Worm (Caenorhabditis elegans) whole organism, young adult: ENCODE results near the gene tmem-17.

Experiments used
- B0019.2 ChIP-seq: fragments of 200-800 bp; sonication (Bioruptor generic); conservative IDR thresholded peaks from 2 replicates; pipeline ENCODE4 v1.3.6; 2022; ENCODE audit warnings: missing genetic modification reagents, missing genetic modification characterization, missing compliant biosample characterization
- D2030.7 ChIP-seq: fragments of 200-800 bp; sonication (Bioruptor generic); IDR thresholded peaks from 2 replicates; pipeline ENCODE4 v1.3.6; 2022; ENCODE audit warnings: missing genetic modification reagents, missing genetic modification characterization, missing compliant biosample characterization
- F22D6.2 ChIP-seq: sonication (generic microtip); optimal IDR thresholded peaks from 2 replicates; lab custom pipeline; 2016; ENCODE audit warnings: mild to moderate bottlenecking, missing genetic modification characterization, missing compliant biosample characterization
- F23B12.7 ChIP-seq: sonication (generic microtip); optimal IDR thresholded peaks from 2 replicates; lab custom pipeline; 2017; ENCODE audit warnings: missing genetic modification characterization, mild to moderate bottlenecking, missing compliant biosample characterization, antibody characterized with exemption, moderate library complexity; ENCODE audit not compliant: insufficient read depth
- F33H1.4 ChIP-seq: fragments of 200-800 bp; sonication (Bioruptor generic); IDR thresholded peaks from 2 replicates; pipeline ENCODE4 v1.3.6; 2022; ENCODE audit warnings: missing genetic modification reagents, missing genetic modification characterization, missing compliant biosample characterization
- F39B2.1 ChIP-seq: fragments of 200-800 bp; sonication (Bioruptor generic); IDR thresholded peaks from 2 replicates; pipeline ENCODE4 v1.3.6; 2022; ENCODE audit warnings: missing genetic modification reagents, missing genetic modification characterization, missing compliant biosample characterization
- F55B11.4 ChIP-seq: sonication (generic microtip); optimal IDR thresholded peaks from 2 replicates; lab custom pipeline; 2016; ENCODE audit warnings: missing compliant biosample characterization, missing genetic modification characterization, borderline replicate concordance; ENCODE audit not compliant: insufficient read depth
- ama-1 ChIP-seq, 3 experiments: fragments of 150-350 bp in 1 of 3; sonication (generic microtip) in 2 of 3; optimal IDR thresholded peaks; 2 replicates each; lab custom pipeline; 2014 to 2018; ENCODE audit warnings: missing biosample characterization in 2 of 3, missing genetic modification characterization in 2 of 3, missing genetic modification reagents in 2 of 3
- bed-1 ChIP-seq: fragments of 200-800 bp; sonication (Bioruptor generic); IDR thresholded peaks from 2 replicates; pipeline ENCODE4 v1.3.6; 2022; ENCODE audit warnings: missing genetic modification reagents, missing genetic modification characterization, missing compliant biosample characterization
- ccch-3 ChIP-seq: fragments of 200-800 bp; sonication (Bioruptor generic); optimal IDR thresholded peaks from 2 replicates; lab custom pipeline; 2018; ENCODE audit warnings: mild to moderate bottlenecking, missing genetic modification characterization, missing compliant biosample characterization
- ceh-58 ChIP-seq: fragments of 200-800 bp; sonication (Bioruptor generic); IDR thresholded peaks from 2 replicates; pipeline ENCODE4 v1.3.6; 2022; ENCODE audit warnings: missing genetic modification characterization, missing compliant biosample characterization
- ceh-79 ChIP-seq: sonication (generic microtip); optimal IDR thresholded peaks from 2 replicates; lab custom pipeline; 2017; ENCODE audit warnings: mild to moderate bottlenecking, missing genetic modification characterization, missing compliant biosample characterization
- dpff-1 ChIP-seq: sonication (generic microtip); optimal IDR thresholded peaks from 2 replicates; lab custom pipeline; 2017; ENCODE audit warnings: mild to moderate bottlenecking, missing genetic modification characterization, missing compliant biosample characterization
- dpl-1 ChIP-seq: fragments of 150-350 bp; optimal IDR thresholded peaks from 2 replicates; lab custom pipeline; 2014; ENCODE audit warnings: missing biosample characterization, missing genetic modification reagents, missing genetic modification characterization
- ets-4 ChIP-seq: fragments of 200-800 bp; sonication (Bioruptor generic); optimal IDR thresholded peaks from 2 replicates; lab custom pipeline; 2018; ENCODE audit warnings: mild to moderate bottlenecking, missing genetic modification characterization, missing compliant biosample characterization
- let-607 ChIP-seq, 2 experiments: fragments of 200-800 bp in 1 of 2; sonication (Bioruptor generic) in 1 of 2; sonication (generic microtip) in 1 of 2; optimal IDR thresholded peaks; 2 replicates each; lab custom pipeline; 2016 to 2018; ENCODE audit warnings: mild to moderate bottlenecking in 2 of 2, missing compliant biosample characterization in 2 of 2, missing genetic modification characterization in 2 of 2, moderate library complexity in 2 of 2, missing genotype in 1 of 2
- lin-26 ChIP-seq: fragments of 200-800 bp; sonication (Bioruptor generic); IDR thresholded peaks from 2 replicates; pipeline ENCODE4 v1.3.6; 2022; ENCODE audit warnings: missing genetic modification reagents, missing genetic modification characterization, missing compliant biosample characterization
- lin-40 ChIP-seq: sonication (generic microtip); optimal IDR thresholded peaks from 2 replicates; lab custom pipeline; 2016; ENCODE audit warnings: missing genetic modification characterization, mild to moderate bottlenecking, missing compliant biosample characterization, missing genotype, missing genetic modification reagents
- madf-3 ChIP-seq: fragments of 200-800 bp; sonication (Bioruptor generic); IDR thresholded peaks from 2 replicates; pipeline ENCODE4 v1.3.6; 2022; ENCODE audit warnings: missing genetic modification reagents, missing genetic modification characterization, missing compliant biosample characterization
- madf-6 ChIP-seq: fragments of 200-800 bp; sonication (Bioruptor generic); IDR thresholded peaks from 2 replicates; pipeline ENCODE4 v1.3.6; 2022; ENCODE audit warnings: missing genetic modification reagents, missing genetic modification characterization, missing compliant biosample characterization
- mes-4 ChIP-seq: sonication (generic microtip); optimal IDR thresholded peaks from 2 replicates; lab custom pipeline; 2016; ENCODE audit warnings: missing genotype, missing genetic modification characterization, missing compliant biosample characterization
- mxl-1 ChIP-seq: sonication (generic microtip); optimal IDR thresholded peaks from 2 replicates; lab custom pipeline; 2016; ENCODE audit warnings: missing genetic modification characterization, missing compliant biosample characterization
- nfya-1 ChIP-seq: sonication (generic microtip); optimal IDR thresholded peaks from 2 replicates; lab custom pipeline; 2017; ENCODE audit warnings: antibody characterized with exemption, missing compliant biosample characterization, missing genetic modification characterization, borderline replicate concordance; ENCODE audit not compliant: insufficient read depth
- nfya-2 ChIP-seq: fragments of 200-800 bp; sonication (Bioruptor generic); IDR thresholded peaks from 2 replicates; pipeline ENCODE4 v1.3.6; 2022; ENCODE audit warnings: missing genetic modification reagents, missing genetic modification characterization, missing compliant biosample characterization
- nhr-179 ChIP-seq: sonication (generic microtip); optimal IDR thresholded peaks from 2 replicates; lab custom pipeline; 2016; ENCODE audit warnings: mild to moderate bottlenecking, missing genetic modification characterization, missing compliant biosample characterization
- nhr-27 ChIP-seq: fragments of 200-800 bp; sonication (Bioruptor generic); optimal IDR thresholded peaks from 2 replicates; lab custom pipeline; 2018; ENCODE audit warnings: mild to moderate bottlenecking, missing genetic modification characterization, moderate library complexity, missing compliant biosample characterization
- repo-1 ChIP-seq: sonication (generic microtip); optimal IDR thresholded peaks from 2 replicates; lab custom pipeline; 2017; ENCODE audit warnings: mild to moderate bottlenecking, missing genetic modification characterization, missing compliant biosample characterization
- snpc-1.1 ChIP-seq: sonication (generic microtip); optimal IDR thresholded peaks from 2 replicates; lab custom pipeline; 2017; ENCODE audit warnings: missing genetic modification characterization, mild to moderate bottlenecking, missing compliant biosample characterization, antibody characterized with exemption, moderate library complexity, missing genotype, missing genetic modification reagents; ENCODE audit not compliant: insufficient read depth
- snpc-4 ChIP-seq, 5 experiments: fragments of 150-350 bp in 1 of 5; sonication (generic microtip) in 4 of 5; optimal IDR thresholded peaks; 2 replicates each; lab custom pipeline; 2014 to 2018; ENCODE audit warnings: missing genetic modification characterization in 5 of 5, missing biosample characterization in 3 of 5, antibody characterized with exemption in 2 of 5, mild to moderate bottlenecking in 2 of 5, missing compliant biosample characterization in 2 of 5, missing genotype in 2 of 5, moderate library complexity in 2 of 5, missing genetic modification reagents in 1 of 5
- sptf-2 ChIP-seq: fragments of 200-800 bp; sonication (Bioruptor generic); optimal IDR thresholded peaks from 2 replicates; lab custom pipeline; 2018; ENCODE audit warnings: mild to moderate bottlenecking, missing genetic modification characterization, missing compliant biosample characterization
- tbx-9 ChIP-seq: sonication (generic microtip); optimal IDR thresholded peaks from 2 replicates; lab custom pipeline; 2016; ENCODE audit warnings: borderline replicate concordance, missing genetic modification characterization, inconsistent platforms, missing compliant biosample characterization
- unc-130 ChIP-seq: sonication (generic microtip); optimal IDR thresholded peaks from 2 replicates; lab custom pipeline; 2016; ENCODE audit warnings: missing genetic modification reagents, missing genetic modification characterization, missing compliant biosample characterization
- xnd-1 ChIP-seq: sonication (generic microtip); optimal IDR thresholded peaks from 2 replicates; lab custom pipeline; 2016; ENCODE audit warnings: missing genotype, missing genetic modification reagents, missing genetic modification characterization, missing compliant biosample characterization
- zfh-2 ChIP-seq: fragments of 200-800 bp; sonication (Bioruptor generic); conservative IDR thresholded peaks from 2 replicates; pipeline ENCODE4 v1.3.6; 2022; ENCODE audit warnings: missing genetic modification reagents, missing genetic modification characterization, missing compliant biosample characterization
- ztf-22 ChIP-seq: fragments of 200-800 bp; sonication (Bioruptor generic); optimal IDR thresholded peaks from 2 replicates; lab custom pipeline; 2018; ENCODE audit warnings: mild to moderate bottlenecking, missing genetic modification characterization, moderate library complexity, missing compliant biosample characterization
- ztf-28 ChIP-seq: fragments of 200-800 bp; sonication (Bioruptor generic); IDR thresholded peaks from 2 replicates; pipeline ENCODE4 v1.3.6; 2022; ENCODE audit warnings: missing genetic modification reagents, missing genetic modification characterization, missing compliant biosample characterization
- ztf-6 ChIP-seq: fragments of 200-800 bp; sonication (Bioruptor generic); IDR thresholded peaks from 2 replicates; pipeline ENCODE4 v1.3.6; 2022; ENCODE audit warnings: missing genetic modification reagents, missing genetic modification characterization, missing compliant biosample characterization

tmem-17 gene

DNA sequence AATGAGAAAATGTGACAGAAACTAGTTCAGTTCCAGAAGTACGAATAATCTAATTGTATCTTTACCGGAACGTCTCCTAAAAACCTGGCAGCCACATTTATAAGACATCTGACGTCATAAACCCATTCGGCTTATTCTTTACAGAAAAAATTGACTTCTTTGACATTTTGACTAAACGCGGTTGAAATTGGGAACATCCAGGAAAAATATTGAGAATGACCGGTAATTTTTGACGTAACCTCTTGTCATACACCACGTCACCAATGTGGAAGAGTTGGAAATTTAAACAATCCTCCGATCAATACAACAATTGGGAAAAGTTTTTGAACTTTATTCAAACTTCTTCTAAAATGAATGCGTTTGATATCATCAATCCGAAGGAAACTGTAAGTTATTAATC, 21.0 kb downstream of the tmem-17 start, which contains the start of gene ZK418.2:
Gene ZK418.2 (plus strand): TSS at position 301 of the 400 bp plus-strand sequence.
- no peak for TF ChIP-seq B0019.2 (GFP tag; lab: Robert Waterston, UW)
- no peak for TF ChIP-seq nhr-27 (tag; lab: Kevin White, UChicago)
- TF ChIP-seq snpc-1.1 (tag; lab: Kevin White, UChicago): no peak

DNA sequence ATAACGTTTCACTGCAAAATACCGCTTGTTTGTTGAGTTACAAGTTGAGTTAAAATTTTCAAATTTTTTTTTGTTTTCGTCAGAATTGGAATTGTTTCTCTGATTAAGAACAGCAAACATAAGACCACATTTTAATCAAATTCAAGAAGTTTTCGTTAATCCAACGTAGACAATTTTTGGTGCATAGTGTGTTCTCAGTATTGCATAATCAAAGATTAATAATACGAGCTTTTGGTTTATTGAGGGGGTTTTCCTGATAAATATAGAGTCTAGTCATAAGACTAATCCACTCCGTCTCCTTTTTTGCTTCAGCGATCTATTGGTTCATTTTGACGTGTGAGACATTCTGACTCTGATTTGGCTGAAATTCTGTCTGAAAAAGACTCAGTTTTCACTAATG, 25.1 kb downstream of the tmem-17 start, which contains the start of gene nhr-9:
Gene nhr-9 (plus strand): TSS at position 307 of the 400 bp plus-strand sequence.
- TF ChIP-seq sptf-2 (GFP tag; lab: Kevin White, UChicago) (no peak), ztf-6 (GFP tag; lab: Robert Waterston, UW) (no peak), madf-3 (GFP tag; lab: Robert Waterston, UW) (no peak), F22D6.2 (tag; lab: Kevin White, UChicago) (no peak), ztf-28 (GFP tag; lab: Robert Waterston, UW) (no peak), snpc-4 (GFP tag; optimal IDR thresholded peaks at IDR 0.05; lab: Kevin White, UChicago) (no peak), snpc-4 (tag; optimal IDR thresholded peaks at IDR 0.05; lab: Kevin White, UChicago) (no peak), lin-40 (no peak), dpl-1 (GFP tag; lab: Kevin White, UChicago) (no peak), D2030.7 (GFP tag; lab: Robert Waterston, UW) (no peak), ceh-58 (no peak), F55B11.4 (tag; lab: Kevin White, UChicago) (no peak), mes-4 (tag; lab: Kevin White, UChicago) (no peak), xnd-1 (tag; lab: Kevin White, UChicago) (no peak), ama-1 (optimal IDR thresholded peaks at IDR 0.05; lab: Kevin White, UChicago) (no peak), ama-1 (GFP tag; optimal IDR thresholded peaks at IDR 0.05; lab: Kevin White, UChicago) (no peak), dpff-1 (tag; lab: Kevin White, UChicago) (no peak), nhr-179 (tag; lab: Kevin White, UChicago) (no peak)

DNA sequence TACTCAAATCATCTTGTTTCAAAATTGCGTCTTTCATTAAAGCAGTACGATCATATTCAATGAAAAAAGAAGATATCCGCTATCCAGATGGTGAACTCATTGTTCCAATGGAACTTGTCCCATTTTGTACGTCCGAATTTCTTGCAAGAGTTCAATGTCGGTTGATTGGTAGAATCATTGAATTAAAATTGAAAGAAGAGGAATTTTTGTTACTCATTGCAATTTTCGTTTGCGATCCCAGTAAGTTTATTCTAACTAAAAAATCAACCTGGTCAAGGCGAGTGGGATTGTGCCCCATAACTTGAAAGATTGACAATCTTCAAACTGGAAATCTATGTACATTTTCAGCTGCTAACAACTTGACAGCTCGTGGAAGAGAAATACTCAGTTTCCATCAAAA, 26.4 kb downstream of the tmem-17 start:
- TF ChIP-seq bed-1 (no peak), ceh-79 (tag; lab: Kevin White, UChicago) (no peak), nfya-2 (GFP tag; lab: Robert Waterston, UW) (no peak)

DNA sequence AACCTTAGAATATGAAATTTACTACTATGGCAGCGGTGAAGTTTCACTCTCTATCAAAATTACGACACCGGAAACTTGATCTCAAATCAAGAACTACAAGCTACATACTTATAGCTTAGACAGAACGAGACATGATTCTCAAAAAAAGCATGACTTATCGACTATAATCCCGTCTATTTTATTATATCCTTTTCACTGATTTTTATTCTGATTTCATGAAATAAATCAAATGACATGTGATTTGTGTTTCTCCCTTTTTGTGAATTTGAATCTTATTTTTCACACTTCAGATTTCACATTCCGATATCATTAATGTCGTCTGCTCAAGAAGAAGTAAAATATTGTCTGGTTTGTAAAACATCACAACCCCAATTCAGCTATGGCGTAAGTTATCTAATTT, 29.9 kb downstream of the tmem-17 start, which contains the start of gene ZK418.11:
Gene ZK418.11 (plus strand): TSS at position 289 of the 400 bp plus-strand sequence.
- TF ChIP-seq let-607 (tag; optimal IDR thresholded peaks at IDR 0.05; lab: Kevin White, UChicago): no peak
- TF ChIP-seq F33H1.4 (GFP tag; lab: Robert Waterston, UW): no peak
- no peak for TF ChIP-seq F23B12.7 (tag; lab: Kevin White, UChicago)
- no peak for TF ChIP-seq ccch-3 (GFP tag; lab: Kevin White, UChicago)
- no peak for TF ChIP-seq ztf-22 (GFP tag; lab: Kevin White, UChicago)
- no peak for TF ChIP-seq tbx-9 (tag; lab: Kevin White, UChicago)
- TF ChIP-seq unc-130 (GFP tag; lab: Kevin White, UChicago): no peak
- no peak for TF ChIP-seq nfya-1 (tag; lab: Kevin White, UChicago)
- no peak for TF ChIP-seq repo-1
- TF ChIP-seq mxl-1: no peak
- TF ChIP-seq lin-26: no peak
- TF ChIP-seq zfh-2 (GFP tag; lab: Robert Waterston, UW): no peak
- TF ChIP-seq ets-4 (GFP tag; lab: Kevin White, UChicago): no peak
- no peak for TF ChIP-seq F39B2.1 (GFP tag; lab: Robert Waterston, UW)
- TF ChIP-seq madf-6 (GFP tag; lab: Robert Waterston, UW): no peak
- no peak for TF ChIP-seq madf-3 (GFP tag; lab: Robert Waterston, UW)
- TF ChIP-seq D2030.7 (GFP tag; lab: Robert Waterston, UW): no peak
